Fruit fly (Drosophila melanogaster) whole organism, embryonic: ENCODE data around the gene Mst98Cb.

ENCODE experiments used
- Atf3 ChIP-seq: fragments of 200-800 bp; sonication (Bioruptor generic); optimal IDR thresholded peaks from 3 replicates; lab custom pipeline; 2016; ENCODE audit warnings: missing biosample characterization, missing genetic modification characterization
- Blimp-1 ChIP-seq: fragments of 200-800 bp; sonication (Bioruptor generic); optimal IDR thresholded peaks from 3 replicates; lab custom pipeline; 2018; ENCODE audit warnings: missing biosample characterization, missing genetic modification characterization, mild to moderate bottlenecking, moderate library complexity, missing genetic modification reagents
- Bteb2 ChIP-seq: fragments of 200-800 bp; sonication (Bioruptor generic); optimal IDR thresholded peaks from 2 replicates; lab custom pipeline; 2016; ENCODE audit warnings: missing biosample characterization, missing genetic modification characterization
- CG10543 ChIP-seq: fragments of 200-800 bp; sonication (Bioruptor generic); optimal IDR thresholded peaks from 3 replicates; lab custom pipeline; 2017; ENCODE audit warnings: missing biosample characterization, mild to moderate bottlenecking, missing genetic modification characterization, moderate library complexity
- CG10565 ChIP-seq: fragments of 200-800 bp; sonication (Bioruptor generic); optimal IDR thresholded peaks from 3 replicates; lab custom pipeline; 2016; ENCODE audit warnings: missing biosample characterization, mild to moderate bottlenecking, missing genetic modification characterization
- CG10654 ChIP-seq: fragments of 200-800 bp; sonication (Bioruptor generic); optimal IDR thresholded peaks from 2 replicates; lab custom pipeline; 2016; ENCODE audit warnings: missing biosample characterization, missing genetic modification characterization
- CG12236 ChIP-seq: fragments of 200-800 bp; sonication (Bioruptor generic); optimal IDR thresholded peaks from 2 replicates; lab custom pipeline; 2016; ENCODE audit warnings: missing biosample characterization, missing genetic modification characterization
- CG14050 ChIP-seq: fragments of 200-800 bp; sonication (Bioruptor generic); IDR thresholded peaks from 3 replicates; pipeline ENCODE4 v1.3.6; 2022; ENCODE audit warnings: missing biosample characterization, missing genetic modification characterization
- CG1603 ChIP-seq: fragments of 200-800 bp; sonication (Bioruptor generic); optimal IDR thresholded peaks from 2 replicates; lab custom pipeline; 2019; ENCODE audit warnings: missing biosample characterization, mild to moderate bottlenecking, missing genetic modification characterization, moderate library complexity
- CG1647 ChIP-seq: fragments of 200-800 bp; sonication (Bioruptor generic); optimal IDR thresholded peaks from 3 replicates; lab custom pipeline; 2016; ENCODE audit warnings: missing biosample characterization, missing genetic modification characterization
- CG17385 ChIP-seq: fragments of 200-800 bp; sonication (Bioruptor generic); optimal IDR thresholded peaks from 3 replicates; lab custom pipeline; 2018; ENCODE audit warnings: missing biosample characterization, mild to moderate bottlenecking, missing genetic modification characterization
- CG18262 ChIP-seq: fragments of 200-800 bp; optimal IDR thresholded peaks from 3 replicates; lab custom pipeline; 2019; ENCODE audit warnings: missing biosample characterization, mild to moderate bottlenecking, missing genetic modification characterization, moderate library complexity
- CG18619 ChIP-seq: fragments of 200-800 bp; sonication (Bioruptor generic); optimal IDR thresholded peaks from 3 replicates; lab custom pipeline; 2017; ENCODE audit warnings: missing biosample characterization, mild to moderate bottlenecking, missing genetic modification characterization
- CG30020 ChIP-seq: fragments of 200-800 bp; optimal IDR thresholded peaks from 2 replicates; lab custom pipeline; 2019; ENCODE audit warnings: missing biosample characterization, mild to moderate bottlenecking, missing genetic modification characterization, moderate library complexity
- CG30403 ChIP-seq: fragments of 200-800 bp; sonication (Bioruptor generic); optimal IDR thresholded peaks from 3 replicates; lab custom pipeline; 2016; ENCODE audit warnings: missing biosample characterization, missing genetic modification characterization
- CG31365 ChIP-seq: fragments of 200-800 bp; sonication (Bioruptor generic); optimal IDR thresholded peaks from 2 replicates; lab custom pipeline; 2018; ENCODE audit warnings: missing biosample characterization, mild to moderate bottlenecking, missing genetic modification characterization
- CG32767 ChIP-seq: fragments of 200-800 bp; sonication (Bioruptor generic); IDR thresholded peaks from 2 replicates; pipeline ENCODE4 v1.3.6; 2022; ENCODE audit warnings: missing biosample characterization, missing genetic modification characterization
- CG34224 ChIP-seq: fragments of 200-800 bp; sonication (Bioruptor generic); IDR thresholded peaks from 3 replicates; pipeline ENCODE4 v1.3.6; 2022; ENCODE audit warnings: missing biosample characterization, missing genetic modification characterization; ENCODE audit not compliant: partially characterized antibody
- CG3838 ChIP-seq: fragments of 200-800 bp; sonication (Bioruptor generic); optimal IDR thresholded peaks from 3 replicates; lab custom pipeline; 2016; ENCODE audit warnings: missing biosample characterization, missing genetic modification characterization
- CG3847 ChIP-seq: fragments of 200-800 bp; sonication (Bioruptor generic); IDR thresholded peaks from 2 replicates; pipeline ENCODE4 v1.3.6; 2022; ENCODE audit warnings: missing biosample characterization, missing genetic modification characterization
- CG42726 ChIP-seq: fragments of 200-800 bp; sonication (Bioruptor generic); IDR thresholded peaks from 2 replicates; pipeline ENCODE4 v1.3.6; 2022; ENCODE audit warnings: missing biosample characterization, missing genetic modification characterization; ENCODE audit not compliant: partially characterized antibody
- CG7963 ChIP-seq: fragments of 200-800 bp; sonication (Bioruptor generic); IDR thresholded peaks from 3 replicates; pipeline ENCODE4 v1.3.6; 2022; ENCODE audit warnings: missing biosample characterization, missing genetic modification characterization; ENCODE audit not compliant: partially characterized antibody
- CG9876 ChIP-seq: fragments of 200-800 bp; sonication (Bioruptor generic); optimal IDR thresholded peaks from 2 replicates; lab custom pipeline; 2016; ENCODE audit warnings: missing biosample characterization, missing genetic modification characterization
- CTCF ChIP-seq: fragments of 200-800 bp; sonication (Bioruptor generic); optimal IDR thresholded peaks from 2 replicates; lab custom pipeline; 2017; ENCODE audit warnings: missing biosample characterization, mild to moderate bottlenecking, missing genetic modification characterization, moderate library complexity
- Doc3 ChIP-seq: fragments of 200-800 bp; sonication (Bioruptor generic); IDR thresholded peaks from 3 replicates; pipeline ENCODE4 v1.3.6; 2022; ENCODE audit warnings: missing biosample characterization, missing genetic modification characterization; ENCODE audit not compliant: partially characterized antibody
- Eip74EF ChIP-seq, 2 experiments: fragments of 200-800 bp in 1 of 2; fragments of >200 bp in 1 of 2; sonication (Bioruptor generic) in 1 of 2; optimal IDR thresholded peaks; 2 replicates each; lab custom pipeline; 2017 to 2019; ENCODE audit warnings: missing biosample characterization in 2 of 2, missing genetic modification characterization in 2 of 2, mild to moderate bottlenecking in 1 of 2, moderate library complexity in 1 of 2
- H15 ChIP-seq: fragments of 200-800 bp; sonication (Bioruptor generic); IDR thresholded peaks from 3 replicates; pipeline ENCODE4 v1.3.6; 2022; ENCODE audit warnings: missing biosample characterization, missing genetic modification characterization
- HLHmδ ChIP-seq: fragments of 200-800 bp; sonication (Bioruptor generic); optimal IDR thresholded peaks from 2 replicates; lab custom pipeline; 2018; ENCODE audit warnings: missing biosample characterization, mild to moderate bottlenecking, missing genetic modification characterization, moderate library complexity
- Hr51 ChIP-seq, 2 experiments: fragments of 200-800 bp; sonication (Bioruptor generic); optimal IDR thresholded peaks; 2 replicates in 1 of 2; 3 replicates in 1 of 2; lab custom pipeline; 2016 to 2018; ENCODE audit warnings: missing biosample characterization in 2 of 2, missing genetic modification characterization in 2 of 2, mild to moderate bottlenecking in 1 of 2, moderate library complexity in 1 of 2
- Kr ChIP-seq: fragments of 200-800 bp; sonication (Bioruptor generic); optimal IDR thresholded peaks from 2 replicates; lab custom pipeline; 2017; ENCODE audit warnings: missing biosample characterization, mild to moderate bottlenecking, missing genetic modification characterization
- Mrtf ChIP-seq: fragments of 200-800 bp; sonication (Bioruptor generic); IDR thresholded peaks from 3 replicates; pipeline ENCODE4 v1.3.6; 2022; ENCODE audit warnings: missing biosample characterization, missing genetic modification characterization
- Nf-YB ChIP-seq: fragments of 200-800 bp; sonication (Bioruptor generic); optimal IDR thresholded peaks from 3 replicates; lab custom pipeline; 2019; ENCODE audit warnings: missing biosample characterization, mild to moderate bottlenecking, missing genetic modification characterization, moderate library complexity
- Rfx ChIP-seq: fragments of 200-800 bp; sonication (Bioruptor generic); IDR thresholded peaks from 2 replicates; pipeline ENCODE4 v1.3.6; 2022; ENCODE audit warnings: missing biosample characterization, missing genetic modification characterization
- Tbp ChIP-seq: fragments of >200 bp; optimal IDR thresholded peaks from 2 replicates; lab custom pipeline; 2018; ENCODE audit warnings: missing biosample characterization, missing genetic modification characterization
- ap ChIP-seq: fragments of 200-800 bp; sonication (Bioruptor generic); IDR thresholded peaks from 2 replicates; pipeline ENCODE4 v1.3.6; 2022; ENCODE audit warnings: missing biosample characterization, missing genetic modification characterization
- az2 ChIP-seq: fragments of 200-800 bp; sonication (Bioruptor generic); optimal IDR thresholded peaks from 3 replicates; lab custom pipeline; 2016; ENCODE audit warnings: missing biosample characterization, missing genetic modification characterization
- dan ChIP-seq: fragments of 200-800 bp; sonication (Bioruptor generic); IDR thresholded peaks from 2 replicates; pipeline ENCODE4 v1.3.6; 2022; ENCODE audit warnings: missing biosample characterization, missing genetic modification characterization
- dati ChIP-seq: fragments of 200-800 bp; sonication (Bioruptor generic); IDR thresholded peaks from 2 replicates; pipeline ENCODE4 v1.3.6; 2022; ENCODE audit warnings: missing biosample characterization, missing genetic modification characterization
- ems ChIP-seq: fragments of 200-800 bp; sonication (Bioruptor generic); optimal IDR thresholded peaks from 3 replicates; lab custom pipeline; 2016; ENCODE audit warnings: missing biosample characterization, missing genetic modification characterization
- fru ChIP-seq: fragments of >200 bp; optimal IDR thresholded peaks from 2 replicates; lab custom pipeline; 2017
- jing ChIP-seq: fragments of 200-800 bp; sonication (Bioruptor generic); optimal IDR thresholded peaks from 2 replicates; lab custom pipeline; 2018; ENCODE audit warnings: missing biosample characterization, mild to moderate bottlenecking, missing genetic modification characterization
- lbe ChIP-seq: fragments of 200-800 bp; sonication (Bioruptor generic); optimal IDR thresholded peaks from 2 replicates; lab custom pipeline; 2016; ENCODE audit warnings: missing biosample characterization, mild to moderate bottlenecking, missing genetic modification characterization
- mld ChIP-seq: fragments of 200-800 bp; sonication (Bioruptor generic); IDR thresholded peaks from 3 replicates; pipeline ENCODE4 v1.3.6; 2022; ENCODE audit warnings: missing biosample characterization, missing genetic modification characterization; ENCODE audit not compliant: partially characterized antibody
- peb ChIP-seq: fragments of 200-800 bp; sonication (Bioruptor generic); IDR thresholded peaks from 2 replicates; pipeline ENCODE4 v1.3.6; 2022; ENCODE audit warnings: missing biosample characterization, missing genetic modification characterization
- shn ChIP-seq: fragments of 200-800 bp; sonication (Bioruptor generic); optimal IDR thresholded peaks from 3 replicates; lab custom pipeline; 2016; ENCODE audit warnings: missing biosample characterization, missing genetic modification characterization
- slou ChIP-seq: fragments of 200-800 bp; sonication (Bioruptor generic); optimal IDR thresholded peaks from 3 replicates; lab custom pipeline; 2016; ENCODE audit warnings: missing biosample characterization, missing genetic modification characterization
- sna ChIP-seq: fragments of 200-800 bp; sonication (Bioruptor generic); IDR thresholded peaks from 2 replicates; pipeline ENCODE4 v1.3.6; 2022; ENCODE audit warnings: missing biosample characterization, missing genetic modification characterization; ENCODE audit not compliant: partially characterized antibody
- stc ChIP-seq: fragments of 200-800 bp; sonication (Bioruptor generic); IDR thresholded peaks from 2 replicates; pipeline ENCODE4 v1.3.6; 2022; ENCODE audit warnings: missing biosample characterization, missing genetic modification characterization
- trem ChIP-seq: fragments of 200-800 bp; optimal IDR thresholded peaks from 3 replicates; lab custom pipeline; 2019; ENCODE audit warnings: missing biosample characterization, mild to moderate bottlenecking, missing genetic modification characterization, moderate library complexity
- tup ChIP-seq: fragments of 200-800 bp; sonication (Bioruptor generic); optimal IDR thresholded peaks from 2 replicates; lab custom pipeline; 2016; ENCODE audit warnings: missing biosample characterization, mild to moderate bottlenecking, missing genetic modification characterization, moderate library complexity

Mst98Cb gene

DNA sequence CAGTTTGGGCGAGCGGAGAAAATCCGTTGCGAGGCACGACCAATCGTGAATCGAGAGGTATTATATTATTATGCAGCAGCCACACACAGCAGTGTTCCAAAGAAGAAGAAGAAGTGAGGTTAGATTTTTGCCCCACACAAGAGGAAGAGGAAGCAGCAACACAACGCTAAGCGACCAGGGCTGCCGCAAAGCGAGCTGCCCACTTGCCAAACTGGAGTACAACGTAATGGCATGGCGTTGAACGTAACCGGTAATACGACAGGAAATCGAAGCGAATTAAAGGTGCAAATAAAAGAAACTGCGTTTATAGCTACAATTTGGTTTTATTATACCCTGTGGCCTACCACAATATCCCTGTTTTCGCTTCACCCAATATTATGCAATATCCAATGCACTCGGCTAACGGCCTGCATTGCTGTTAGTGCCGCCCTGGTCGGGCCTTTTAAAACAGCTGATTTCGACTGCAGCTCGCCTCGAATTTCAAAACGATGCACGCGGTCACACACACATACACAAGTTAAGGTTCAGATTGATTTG lies 42.9 kb downstream of the Mst98Cb start (continued):
- TF ChIP-seq CG17385 (peak; percentile 100), CG9876 (GFP tag; lab: Kevin White, UChicago) (peak; percentile 81), Hr51 (GFP tag; optimal IDR thresholded peaks at IDR 0.05; lab: Kevin White, UChicago) (peak; percentile 42 to 59), Atf3 (GFP tag; lab: Kevin White, UChicago) (peak; percentile 71), tup (GFP tag; lab: Kevin White, UChicago) (peak; percentile 59), Nf-YB (GFP tag; lab: Kevin White, UChicago) (peak; percentile 60), CG10654 (peak; percentile 73), ems (peak; percentile 73), stc (GFP tag; lab: Robert Waterston, UW) (0 out of 2 replicates have a peak, but pooled peaks have one; percentile 38), CG10543 (peak; percentile 87), shn (peak; percentile 80), mld (GFP tag; lab: Robert Waterston, UW) (no peak), trem (tag; lab: Kevin White, UChicago) (peak; percentile 99), HLHmδ (GFP tag; lab: Kevin White, UChicago) (peak; percentile 33), dati (GFP tag; lab: Robert Waterston, UW) (0 out of 2 replicates have a peak, but pooled peaks have one; percentile 16), CG10565 (no peak), fru (lab: Kevin White, UChicago) (peak; percentile 24), CG7963 (0 out of 3 replicates have a peak, but pooled peaks have one; percentile 21), CG30403 (GFP tag; lab: Kevin White, UChicago) (peak; percentile 81), CG3838 (GFP tag; lab: Kevin White, UChicago) (peak; percentile 24), CG3847 (GFP tag; lab: Robert Waterston, UW) (peak; percentile 51), dan (peak; percentile 38; the same call in 1 of the 2 replicates), lbe (GFP tag; lab: Kevin White, UChicago) (peak; percentile 51), Bteb2 (GFP tag; lab: Kevin White, UChicago) (peak; percentile 75), Tbp (GFP tag; lab: Kevin White, UChicago) (no peak), Rfx (GFP tag; lab: Robert Waterston, UW) (peak; percentile 77), CG12236 (GFP tag; lab: Kevin White, UChicago) (peak; percentile 71), CG1647 (peak; percentile 61), CG42726 (GFP tag; lab: Robert Waterston, UW) (no peak), slou (GFP tag; lab: Kevin White, UChicago) (peak; percentile 50), Eip74EF (GFP tag; optimal IDR thresholded peaks at IDR 0.05; lab: Kevin White, UChicago) (peak in 1 of 2 experiments; percentile 61), Mrtf (GFP tag; lab: Robert Waterston, UW) (0 out of 3 replicates have a peak, but pooled peaks have one; percentile 8), CG18262 (tag; lab: Kevin White, UChicago) (peak; percentile 77), CG14050 (GFP tag; lab: Robert Waterston, UW) (peak; percentile 28; the same call in 1 of the 3 replicates), CG18619 (GFP tag; lab: Kevin White, UChicago) (peak; percentile 51), ap (peak; percentile 45), jing (peak; percentile 38), Doc3 (GFP tag; lab: Robert Waterston, UW) (no peak), peb (GFP tag; lab: Robert Waterston, UW) (peak; percentile 63), CG30020 (tag; lab: Kevin White, UChicago) (peak; percentile 48), CG31365 (tag; lab: Kevin White, UChicago) (peak; percentile 47), CG1603 (tag; lab: Kevin White, UChicago) (peak; percentile 91), CTCF (GFP tag; lab: Kevin White, UChicago) (peak; percentile 6), CG34224 (GFP tag; lab: Robert Waterston, UW) (no peak), H15 (peak; percentile 54; the same call in 1 of the 3 replicates), az2 (GFP tag; lab: Kevin White, UChicago) (peak; percentile 74), Kr (GFP tag; lab: Kevin White, UChicago) (no peak), sna (no peak), CG32767 (peak; percentile 44; the same call in 1 of the 2 replicates), Blimp-1 (peak; percentile 51)
